Worm (Caenorhabditis elegans) whole organism, L2 larva: ENCODE results near the gene drap-1.

Experiments
- C34F6.9 ChIP-seq: fragments of 150-350 bp; optimal IDR thresholded peaks from 2 replicates; lab custom pipeline; 2014; ENCODE audit warnings: missing biosample characterization, missing genetic modification characterization
- ama-1 ChIP-seq: fragments of 150-350 bp; optimal IDR thresholded peaks from 2 replicates; lab custom pipeline; 2018; ENCODE audit warnings: inconsistent platforms
- egl-27 ChIP-seq: sonication (generic microtip); optimal IDR thresholded peaks from 3 replicates; lab custom pipeline; 2017; ENCODE audit warnings: missing biosample characterization, missing genetic modification reagents, missing genetic modification characterization
- lin-39 ChIP-seq: fragments of 150-350 bp; optimal IDR thresholded peaks from 2 replicates; lab custom pipeline; 2014; ENCODE audit warnings: missing biosample characterization, missing genetic modification reagents, missing genetic modification characterization
- lsy-2 ChIP-seq, 2 experiments: fragments of 150-350 bp in 1 of 2; sonication (generic microtip) in 1 of 2; optimal IDR thresholded peaks; 2 replicates each; lab custom pipeline; 2014 to 2017; ENCODE audit warnings: missing biosample characterization in 2 of 2, missing genetic modification characterization in 2 of 2
- mdl-1 ChIP-seq, 2 experiments: fragments of 150-350 bp in 1 of 2; sonication (generic microtip) in 1 of 2; optimal IDR thresholded peaks; 2 replicates each; lab custom pipeline; 2017; ENCODE audit warnings: missing biosample characterization in 2 of 2, missing genetic modification characterization in 2 of 2
- nhr-11 ChIP-seq: fragments of 150-350 bp; optimal IDR thresholded peaks from 2 replicates; lab custom pipeline; 2014; ENCODE audit warnings: missing biosample characterization, missing genetic modification characterization
- nhr-129 ChIP-seq: fragments of 150-350 bp; optimal IDR thresholded peaks from 2 replicates; lab custom pipeline; 2014; ENCODE audit warnings: missing biosample characterization, missing genetic modification characterization
- nhr-77 ChIP-seq: fragments of 150-350 bp; optimal IDR thresholded peaks from 2 replicates; lab custom pipeline; 2014; ENCODE audit warnings: missing biosample characterization, missing genetic modification characterization
- skn-1 ChIP-seq: sonication (generic microtip); optimal IDR thresholded peaks from 2 replicates; lab custom pipeline; 2017; ENCODE audit warnings: missing biosample characterization, missing genetic modification characterization
- unc-62 ChIP-seq: fragments of 150-350 bp; optimal IDR thresholded peaks from 2 replicates; lab custom pipeline; 2014; ENCODE audit warnings: missing biosample characterization, missing genetic modification reagents, missing genetic modification characterization
- zag-1 ChIP-seq: fragments of 150-350 bp; optimal IDR thresholded peaks from 2 replicates; lab custom pipeline; 2014; ENCODE audit warnings: missing biosample characterization, missing genetic modification characterization

- TF ChIP-seq skn-1 (tag; lab: Kevin White, UChicago) (no peak), ama-1 (no peak), mdl-1 (tag; optimal IDR thresholded peaks at IDR 0.05; lab: Kevin White, UChicago) (no peak), nhr-129 (tag; lab: Kevin White, UChicago) (no peak), lin-39 (tag; lab: Kevin White, UChicago) (no peak), nhr-77 (tag; lab: Kevin White, UChicago) (no peak), C34F6.9 (tag; lab: Kevin White, UChicago) (no peak), unc-62 (GFP tag; lab: Kevin White, UChicago) (no peak), nhr-11 (tag; lab: Kevin White, UChicago) (no peak), egl-27 (no peak), zag-1 (no peak), lsy-2 (tag; optimal IDR thresholded peaks at IDR 0.05; lab: Kevin White, UChicago) (no peak)
Observed at ce11 chrV:9725719-9726118, 4.2 kb upstream of the drap-1 start.
